Worm (Caenorhabditis elegans) whole organism, mixed stage, embryonic: ENCODE data around the gene T05G5.5.

ENCODE experiments used
- elt-1 ChIP-seq: sonication (generic microtip); optimal IDR thresholded peaks from 2 replicates; lab custom pipeline; 2017; ENCODE audit warnings: missing genetic modification characterization, mild to moderate bottlenecking, missing compliant biosample characterization, antibody characterized with exemption, moderate library complexity, borderline replicate concordance; ENCODE audit not compliant: insufficient read depth
- mep-1 ChIP-seq: fragments of 150-350 bp; optimal IDR thresholded peaks from 2 replicates; lab custom pipeline; 2017; ENCODE audit warnings: missing biosample characterization, missing genetic modification reagents, missing genetic modification characterization, inconsistent platforms
- tbx-8 ChIP-seq: fragments of 200-800 bp; sonication (Bioruptor generic); optimal IDR thresholded peaks from 2 replicates; lab custom pipeline; 2018; ENCODE audit warnings: mild to moderate bottlenecking, missing genetic modification characterization, moderate library complexity, missing compliant biosample characterization
- unc-120 ChIP-seq: sonication (generic microtip); optimal IDR thresholded peaks from 2 replicates; lab custom pipeline; 2017; ENCODE audit warnings: missing genetic modification characterization, missing compliant biosample characterization; ENCODE audit not compliant: poor library complexity, severe bottlenecking

ce11 chrIII:9703747-9704605 lies 47.3 kb downstream of the T05G5.5 start:
- TF ChIP-seq unc-120 (peak; percentile 54), mep-1 (tag; lab: Kevin White, UChicago) (no peak), tbx-8 (GFP tag; lab: Kevin White, UChicago) (no peak), elt-1 (tag; lab: Kevin White, UChicago) (no peak)
